Fruit fly (Drosophila melanogaster): ENCODE measurements around the gene CG9536.

DNA sequence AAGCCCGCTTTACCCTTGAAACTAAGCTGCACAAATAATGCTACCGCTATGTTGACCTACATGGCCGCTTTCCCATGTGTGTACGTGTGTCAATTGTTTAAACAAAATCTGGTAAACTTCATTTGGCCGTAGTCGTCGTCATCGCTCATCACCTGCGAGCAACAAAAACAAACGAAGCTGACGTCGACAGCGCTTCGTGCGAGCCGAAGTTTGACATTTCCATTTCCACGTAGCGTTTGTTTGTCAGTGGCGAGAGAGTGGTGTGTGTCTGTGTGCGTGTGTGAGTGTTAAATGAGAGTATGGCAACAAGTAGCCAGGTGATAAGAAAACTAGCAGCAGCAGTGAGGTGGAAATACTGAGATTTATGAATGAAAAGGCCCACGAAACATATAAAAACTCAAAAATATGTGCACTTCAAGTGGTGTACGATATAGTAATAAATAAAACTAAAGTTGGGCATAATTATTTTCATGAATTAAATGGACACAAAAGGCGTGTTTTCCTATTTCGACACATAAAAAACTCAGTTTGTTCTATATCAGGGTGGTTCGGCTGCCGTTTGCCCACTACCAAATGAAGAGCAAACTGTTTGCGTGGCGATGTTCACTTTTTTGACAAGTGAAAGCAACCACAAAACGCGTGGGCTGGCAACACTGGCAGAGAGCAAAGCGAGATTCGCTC, 2.6 kb upstream of the CG9536 start:
- no peak for TF ChIP-seq Abd-B (GFP tag; optimal IDR thresholded peaks at IDR 0.05)
- no peak for TF ChIP-seq Jra (GFP tag; optimal IDR thresholded peaks at IDR 0.05)
- no peak for TF ChIP-seq pan (optimal IDR thresholded peaks at IDR 0.05)
- peak; percentile 42 for TF ChIP-seq OdsH (GFP tag; optimal IDR thresholded peaks at IDR 0.05)
- TF ChIP-seq CG32264 (GFP tag; optimal IDR thresholded peaks at IDR 0.05) = peak; percentile 28
- TF ChIP-seq psq (GFP tag; optimal IDR thresholded peaks at IDR 0.05) = no peak
- no peak for TF ChIP-seq Mio (GFP tag; optimal IDR thresholded peaks at IDR 0.05)
- TF ChIP-seq dsf (GFP tag; optimal IDR thresholded peaks at IDR 0.05; ENCODE audit: borderline replicate concordance) = no peak
- no peak for TF ChIP-seq usp (GFP tag; optimal IDR thresholded peaks at IDR 0.05)
- TF ChIP-seq h (GFP tag; optimal IDR thresholded peaks at IDR 0.05) = peak; percentile 28
- no peak for TF ChIP-seq N (GFP tag; optimal IDR thresholded peaks at IDR 0.05)
- no peak for TF ChIP-seq fru (GFP tag; optimal IDR thresholded peaks at IDR 0.05)
- no peak for TF ChIP-seq dmrt93B (GFP tag; optimal IDR thresholded peaks at IDR 0.05)
